Fruit fly (Drosophila melanogaster): Measurements from ENCODE around the gene CG16753.
A peak's percentile ranks its signal among the peaks of the same experiment; 100 is the strongest.

- no peak for TF ChIP-seq pan (optimal IDR thresholded peaks at IDR 0.05)
- TF ChIP-seq CG8478 (optimal IDR thresholded peaks at IDR 0.05), result no peak
- peak; percentile 32 for TF ChIP-seq Dll (optimal IDR thresholded peaks at IDR 0.05)
- no peak for TF ChIP-seq usp (GFP tag; optimal IDR thresholded peaks at IDR 0.05)
These were observed 22.1 kb downstream of the CG16753 start for dm6 chr3L:3076954-3077353.

Data from whole organism.